Worm (Caenorhabditis elegans) whole organism, mixed stage, embryonic: ENCODE measurements around the gene des-2.

Experiments
- ceh-83 ChIP-seq: fragments of 200-800 bp; sonication (Bioruptor generic); optimal IDR thresholded peaks from 2 replicates; lab custom pipeline; 2018; ENCODE audit warnings: mild to moderate bottlenecking, missing genetic modification characterization, missing compliant biosample characterization
- ces-1 ChIP-seq: fragments of 150-350 bp; optimal IDR thresholded peaks from 2 replicates; lab custom pipeline; 2014; ENCODE audit warnings: missing biosample characterization, missing genetic modification reagents, missing genetic modification characterization
- cnd-1 ChIP-seq: fragments of 200-800 bp; sonication (Bioruptor generic); optimal IDR thresholded peaks from 2 replicates; lab custom pipeline; 2018; ENCODE audit warnings: mild to moderate bottlenecking, missing genetic modification characterization, missing compliant biosample characterization
- elt-1 ChIP-seq: sonication (generic microtip); optimal IDR thresholded peaks from 2 replicates; lab custom pipeline; 2017; ENCODE audit warnings: missing genetic modification characterization, mild to moderate bottlenecking, missing compliant biosample characterization, antibody characterized with exemption, moderate library complexity, borderline replicate concordance; ENCODE audit not compliant: insufficient read depth
- elt-3 ChIP-seq: fragments of 150-350 bp; optimal IDR thresholded peaks from 2 replicates; lab custom pipeline; 2014; ENCODE audit warnings: missing biosample characterization, missing genetic modification characterization
- hlh-1 ChIP-seq: fragments of 150-350 bp; optimal IDR thresholded peaks from 2 replicates; lab custom pipeline; 2014; ENCODE audit warnings: missing biosample characterization, missing genetic modification reagents, missing genetic modification characterization
- lin-13 ChIP-seq: fragments of 150-350 bp; optimal IDR thresholded peaks from 2 replicates; lab custom pipeline; 2014; ENCODE audit warnings: missing biosample characterization, missing genetic modification characterization
- mab-5 ChIP-seq: fragments of 150-350 bp; optimal IDR thresholded peaks from 2 replicates; lab custom pipeline; 2014; ENCODE audit warnings: missing biosample characterization, missing genetic modification characterization
- nhr-12 ChIP-seq: fragments of 150-350 bp; optimal IDR thresholded peaks from 2 replicates; lab custom pipeline; 2014; ENCODE audit warnings: missing biosample characterization, missing genetic modification characterization
- nhr-28 ChIP-seq: fragments of 150-350 bp; optimal IDR thresholded peaks from 2 replicates; lab custom pipeline; 2014; ENCODE audit warnings: missing biosample characterization, missing genetic modification characterization
- nhr-76 ChIP-seq: sonication (generic microtip); optimal IDR thresholded peaks from 2 replicates; lab custom pipeline; 2017; ENCODE audit warnings: missing biosample characterization, missing genetic modification characterization
- unc-62 ChIP-seq: fragments of 150-350 bp; optimal IDR thresholded peaks from 2 replicates; lab custom pipeline; 2014; ENCODE audit warnings: missing biosample characterization, missing genetic modification reagents, missing genetic modification characterization
- ztf-11 ChIP-seq: fragments of 150-350 bp; optimal IDR thresholded peaks from 2 replicates; lab custom pipeline; 2014; ENCODE audit warnings: missing biosample characterization, missing genetic modification characterization

- TF ChIP-seq lin-13 (tag; lab: Kevin White, UChicago) (no peak), elt-1 (tag; lab: Kevin White, UChicago) (no peak), hlh-1 (tag; lab: Kevin White, UChicago) (no peak), ces-1 (GFP tag; lab: Kevin White, UChicago) (no peak), cnd-1 (no peak), ceh-83 (GFP tag; lab: Kevin White, UChicago) (no peak), mab-5 (tag; lab: Kevin White, UChicago) (no peak), nhr-12 (no peak), nhr-76 (no peak), elt-3 (tag; lab: Kevin White, UChicago) (no peak), nhr-28 (tag; lab: Kevin White, UChicago) (no peak), ztf-11 (no peak), unc-62 (no peak)
These were observed 3.1 kb upstream of the des-2 start, which contains the start of gene T26H10.2 for ce11 chrV:11424565-11424964.
